Worm (Caenorhabditis elegans) whole organism, young adult: ENCODE measurements around the gene gpd-3.

Source experiments
- F10E7.11 ChIP-seq: sonication (generic microtip); optimal IDR thresholded peaks from 2 replicates; lab custom pipeline; 2017; ENCODE audit warnings: mild to moderate bottlenecking, missing genetic modification characterization, moderate library complexity, missing compliant biosample characterization
- F22D6.2 ChIP-seq: sonication (generic microtip); optimal IDR thresholded peaks from 2 replicates; lab custom pipeline; 2016; ENCODE audit warnings: mild to moderate bottlenecking, missing genetic modification characterization, missing compliant biosample characterization
- F37B4.10 ChIP-seq: fragments of 200-800 bp; sonication (Bioruptor generic); IDR thresholded peaks from 2 replicates; pipeline ENCODE4 v1.3.6; 2022; ENCODE audit warnings: missing genetic modification characterization, missing compliant biosample characterization
- F49E8.2 ChIP-seq: sonication (generic microtip); optimal IDR thresholded peaks from 3 replicates; lab custom pipeline; 2017; ENCODE audit warnings: missing genetic modification characterization, mild to moderate bottlenecking, missing compliant biosample characterization, antibody characterized with exemption, moderate library complexity; ENCODE audit not compliant: insufficient read depth
- F57C9.4 ChIP-seq: sonication (generic microtip); optimal IDR thresholded peaks from 2 replicates; lab custom pipeline; 2017; ENCODE audit warnings: mild to moderate bottlenecking, missing genetic modification characterization, missing compliant biosample characterization
- Y95B8A.8 ChIP-seq: fragments of 200-800 bp; sonication (Bioruptor generic); IDR thresholded peaks from 2 replicates; pipeline ENCODE4 v1.3.6; 2022; ENCODE audit warnings: missing genetic modification reagents, missing genetic modification characterization, missing compliant biosample characterization
- ZK185.1 ChIP-seq: sonication (generic microtip); optimal IDR thresholded peaks from 2 replicates; lab custom pipeline; 2016; ENCODE audit warnings: mild to moderate bottlenecking, missing genetic modification characterization, missing compliant biosample characterization; ENCODE audit not compliant: poor library complexity, severe bottlenecking
- atf-7 ChIP-seq: sonication (generic microtip); optimal IDR thresholded peaks from 2 replicates; lab custom pipeline; 2017; ENCODE audit warnings: mild to moderate bottlenecking, missing genetic modification characterization, missing compliant biosample characterization
- attf-5 ChIP-seq: fragments of 200-800 bp; sonication (Bioruptor generic); optimal IDR thresholded peaks from 2 replicates; lab custom pipeline; 2018; ENCODE audit warnings: mild to moderate bottlenecking, missing genetic modification characterization, missing compliant biosample characterization
- cebp-2 ChIP-seq: fragments of 200-800 bp; sonication (Bioruptor generic); IDR thresholded peaks from 2 replicates; pipeline ENCODE4 v1.3.6; 2022; ENCODE audit warnings: missing genetic modification characterization, missing compliant biosample characterization
- ceh-100 ChIP-seq: fragments of 200-800 bp; sonication (Bioruptor generic); IDR thresholded peaks from 2 replicates; pipeline ENCODE4 v1.3.6; 2022; ENCODE audit warnings: missing genetic modification reagents, missing genetic modification characterization, missing compliant biosample characterization
- ceh-27 ChIP-seq: fragments of 200-800 bp; sonication (Bioruptor generic); optimal IDR thresholded peaks from 2 replicates; lab custom pipeline; 2018; ENCODE audit warnings: mild to moderate bottlenecking, missing genetic modification characterization, moderate library complexity, missing compliant biosample characterization
- ceh-91 ChIP-seq: fragments of 200-800 bp; sonication (Bioruptor generic); IDR thresholded peaks from 2 replicates; pipeline ENCODE4 v1.3.6; 2022; ENCODE audit warnings: missing genetic modification reagents, missing genetic modification characterization, missing compliant biosample characterization
- die-1 ChIP-seq: sonication (generic microtip); optimal IDR thresholded peaks from 2 replicates; lab custom pipeline; 2016; ENCODE audit warnings: missing genotype, mild to moderate bottlenecking, missing genetic modification characterization, missing compliant biosample characterization
- efl-1 ChIP-seq: fragments of 150-350 bp; optimal IDR thresholded peaks from 2 replicates; lab custom pipeline; 2014; ENCODE audit warnings: missing biosample characterization, missing genetic modification reagents, missing genetic modification characterization
- ekl-4 ChIP-seq: fragments of 200-800 bp; sonication (Bioruptor generic); IDR thresholded peaks from 2 replicates; pipeline ENCODE4 v1.3.6; 2022; ENCODE audit warnings: missing genetic modification reagents, missing genetic modification characterization, missing compliant biosample characterization
- ets-4 ChIP-seq: fragments of 200-800 bp; sonication (Bioruptor generic); optimal IDR thresholded peaks from 2 replicates; lab custom pipeline; 2018; ENCODE audit warnings: mild to moderate bottlenecking, missing genetic modification characterization, missing compliant biosample characterization
- fkh-3 ChIP-seq: sonication (generic microtip); optimal IDR thresholded peaks from 2 replicates; lab custom pipeline; 2016; ENCODE audit warnings: mild to moderate bottlenecking, missing genetic modification characterization, missing compliant biosample characterization
- him-1 ChIP-seq: sonication (generic microtip); optimal IDR thresholded peaks from 2 replicates; lab custom pipeline; 2016; ENCODE audit warnings: missing genotype, missing genetic modification reagents, missing genetic modification characterization, missing compliant biosample characterization
- hmg-1.2 ChIP-seq: fragments of 200-800 bp; sonication (Bioruptor generic); IDR thresholded peaks from 2 replicates; pipeline ENCODE4 v1.3.6; 2022; ENCODE audit warnings: missing genetic modification reagents, missing genetic modification characterization, missing compliant biosample characterization
- hmg-20 ChIP-seq: fragments of 200-800 bp; sonication (Bioruptor generic); IDR thresholded peaks from 2 replicates; pipeline ENCODE4 v1.3.6; 2022; ENCODE audit warnings: missing genetic modification reagents, missing genetic modification characterization, missing compliant biosample characterization
- hrde-1 ChIP-seq: sonication (generic microtip); optimal IDR thresholded peaks from 2 replicates; lab custom pipeline; 2016; ENCODE audit warnings: missing genetic modification characterization, mild to moderate bottlenecking, missing compliant biosample characterization, moderate library complexity, missing genotype, missing genetic modification reagents, borderline replicate concordance
- let-607 ChIP-seq, 2 experiments: fragments of 200-800 bp in 1 of 2; sonication (Bioruptor generic) in 1 of 2; sonication (generic microtip) in 1 of 2; optimal IDR thresholded peaks; 2 replicates each; lab custom pipeline; 2016 to 2018; ENCODE audit warnings: mild to moderate bottlenecking in 2 of 2, missing compliant biosample characterization in 2 of 2, missing genetic modification characterization in 2 of 2, moderate library complexity in 2 of 2, missing genotype in 1 of 2
- lin-26 ChIP-seq: fragments of 200-800 bp; sonication (Bioruptor generic); IDR thresholded peaks from 2 replicates; pipeline ENCODE4 v1.3.6; 2022; ENCODE audit warnings: missing genetic modification reagents, missing genetic modification characterization, missing compliant biosample characterization
- lin-35 ChIP-seq, 3 experiments: fragments of 150-350 bp in 2 of 3; sonication (generic microtip) in 1 of 3; optimal IDR thresholded peaks; 2 replicates each; lab custom pipeline; 2014 to 2018; ENCODE audit warnings: missing biosample characterization in 3 of 3, missing genetic modification characterization in 3 of 3, missing genetic modification reagents in 3 of 3
- lin-40 ChIP-seq: sonication (generic microtip); optimal IDR thresholded peaks from 2 replicates; lab custom pipeline; 2016; ENCODE audit warnings: missing genetic modification characterization, mild to moderate bottlenecking, missing compliant biosample characterization, missing genotype, missing genetic modification reagents
- lsl-1 ChIP-seq: fragments of 200-800 bp; sonication (Bioruptor generic); optimal IDR thresholded peaks from 2 replicates; lab custom pipeline; 2018; ENCODE audit warnings: mild to moderate bottlenecking, missing genetic modification characterization, moderate library complexity, missing compliant biosample characterization
- lsy-27 ChIP-seq: sonication (generic microtip); optimal IDR thresholded peaks from 2 replicates; lab custom pipeline; 2017; ENCODE audit warnings: missing genetic modification characterization, mild to moderate bottlenecking, missing compliant biosample characterization, antibody characterized with exemption, missing genotype, borderline replicate concordance; ENCODE audit not compliant: insufficient read depth
- madf-10 ChIP-seq: sonication (generic microtip); optimal IDR thresholded peaks from 2 replicates; lab custom pipeline; 2016; ENCODE audit warnings: mild to moderate bottlenecking, missing genetic modification characterization, missing compliant biosample characterization
- madf-3 ChIP-seq: fragments of 200-800 bp; sonication (Bioruptor generic); IDR thresholded peaks from 2 replicates; pipeline ENCODE4 v1.3.6; 2022; ENCODE audit warnings: missing genetic modification reagents, missing genetic modification characterization, missing compliant biosample characterization
- madf-6 ChIP-seq: fragments of 200-800 bp; sonication (Bioruptor generic); IDR thresholded peaks from 2 replicates; pipeline ENCODE4 v1.3.6; 2022; ENCODE audit warnings: missing genetic modification reagents, missing genetic modification characterization, missing compliant biosample characterization
- madf-8 ChIP-seq: fragments of 200-800 bp; sonication (Bioruptor generic); conservative IDR thresholded peaks from 2 replicates; pipeline ENCODE4 v1.3.6; 2022; ENCODE audit warnings: missing genetic modification reagents, missing genetic modification characterization, missing compliant biosample characterization
- mel-28 ChIP-seq: sonication (generic microtip); optimal IDR thresholded peaks from 2 replicates; lab custom pipeline; 2016; ENCODE audit warnings: borderline replicate concordance, mild to moderate bottlenecking, missing genetic modification characterization, missing compliant biosample characterization
- mes-4 ChIP-seq: sonication (generic microtip); optimal IDR thresholded peaks from 2 replicates; lab custom pipeline; 2016; ENCODE audit warnings: missing genotype, missing genetic modification characterization, missing compliant biosample characterization
- nfya-2 ChIP-seq: fragments of 200-800 bp; sonication (Bioruptor generic); IDR thresholded peaks from 2 replicates; pipeline ENCODE4 v1.3.6; 2022; ENCODE audit warnings: missing genetic modification reagents, missing genetic modification characterization, missing compliant biosample characterization
- nfyb-1 ChIP-seq: fragments of 200-800 bp; sonication (Bioruptor generic); IDR thresholded peaks from 2 replicates; pipeline ENCODE4 v1.3.6; 2022; ENCODE audit warnings: missing genetic modification reagents, missing genetic modification characterization, missing compliant biosample characterization
- nhr-90 ChIP-seq: sonication (generic microtip); optimal IDR thresholded peaks from 2 replicates; lab custom pipeline; 2016; ENCODE audit warnings: missing genotype, mild to moderate bottlenecking, missing genetic modification characterization, missing compliant biosample characterization
- pbrm-1 ChIP-seq: fragments of 200-800 bp; sonication (Bioruptor generic); IDR thresholded peaks from 2 replicates; pipeline ENCODE4 v1.3.6; 2022; ENCODE audit warnings: missing genetic modification reagents, missing genetic modification characterization, missing compliant biosample characterization
- rcor-1 ChIP-seq: fragments of 200-800 bp; sonication (Bioruptor generic); IDR thresholded peaks from 2 replicates; pipeline ENCODE4 v1.3.6; 2022; ENCODE audit warnings: missing genetic modification reagents, missing genetic modification characterization, missing compliant biosample characterization
- rec-8 ChIP-seq, 2 experiments: sonication (generic microtip); optimal IDR thresholded peaks; 2 replicates each; lab custom pipeline; 2016; ENCODE audit warnings: mild to moderate bottlenecking in 2 of 2, missing genetic modification characterization in 2 of 2, missing genetic modification reagents in 2 of 2, missing genotype in 2 of 2, missing biosample characterization in 1 of 2, missing compliant biosample characterization in 1 of 2, moderate library complexity in 1 of 2
- repo-1 ChIP-seq: sonication (generic microtip); optimal IDR thresholded peaks from 2 replicates; lab custom pipeline; 2017; ENCODE audit warnings: mild to moderate bottlenecking, missing genetic modification characterization, missing compliant biosample characterization
- rpc-1 ChIP-seq, 2 experiments: fragments of 150-350 bp in 1 of 2; sonication (generic microtip) in 1 of 2; optimal IDR thresholded peaks; 2 replicates each; lab custom pipeline; 2014 to 2018; ENCODE audit warnings: missing biosample characterization in 1 of 2, missing genetic modification characterization in 1 of 2, missing genetic modification reagents in 1 of 2, missing genotype in 1 of 2
- sdz-38 ChIP-seq: sonication (generic microtip); optimal IDR thresholded peaks from 2 replicates; lab custom pipeline; 2016; ENCODE audit warnings: missing genotype, missing genetic modification characterization, missing compliant biosample characterization
- zfh-2 ChIP-seq: fragments of 200-800 bp; sonication (Bioruptor generic); conservative IDR thresholded peaks from 2 replicates; pipeline ENCODE4 v1.3.6; 2022; ENCODE audit warnings: missing genetic modification reagents, missing genetic modification characterization, missing compliant biosample characterization
- ztf-18 ChIP-seq: sonication (generic microtip); optimal IDR thresholded peaks from 2 replicates; lab custom pipeline; 2016; ENCODE audit warnings: missing genotype, mild to moderate bottlenecking, missing genetic modification characterization, missing compliant biosample characterization
- ztf-28 ChIP-seq: fragments of 200-800 bp; sonication (Bioruptor generic); IDR thresholded peaks from 2 replicates; pipeline ENCODE4 v1.3.6; 2022; ENCODE audit warnings: missing genetic modification reagents, missing genetic modification characterization, missing compliant biosample characterization
- ztf-3 ChIP-seq: fragments of 200-800 bp; sonication (Bioruptor generic); optimal IDR thresholded peaks from 2 replicates; lab custom pipeline; 2018; ENCODE audit warnings: mild to moderate bottlenecking, missing genetic modification characterization, missing compliant biosample characterization

gpd-3 gene

DNA sequence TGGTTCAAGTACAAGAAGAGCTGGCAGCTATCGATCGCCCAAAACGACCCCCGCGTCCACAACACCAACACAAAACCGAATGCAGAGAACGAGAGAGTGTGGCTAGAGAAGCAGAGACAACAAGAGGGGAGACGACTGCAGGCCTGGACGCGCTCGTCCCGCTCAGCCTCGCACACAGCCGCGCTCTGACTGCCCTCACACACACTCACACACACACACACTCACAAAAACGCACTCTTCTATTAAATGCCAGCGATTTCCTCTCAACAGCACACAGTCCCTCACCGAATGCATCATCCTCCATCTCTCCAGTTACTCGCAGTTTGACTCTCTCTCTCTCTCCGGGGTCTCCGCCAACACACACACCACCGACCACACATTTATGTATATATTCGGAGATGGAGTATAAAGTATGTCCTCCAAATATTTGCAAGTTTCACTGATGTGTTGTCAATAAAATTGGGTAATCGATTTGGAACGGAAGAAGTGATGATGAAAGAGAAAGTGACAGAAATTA, 14.5 kb upstream of the gpd-3 start (continued):
- TF ChIP-seq ceh-100 (GFP tag; lab: Robert Waterston, UW) (no peak), hmg-1.2 (GFP tag; lab: Robert Waterston, UW) (peak; percentile 86), ceh-91 (GFP tag; lab: Robert Waterston, UW) (no peak), Y95B8A.8 (0 out of 2 replicates have a peak, but pooled peaks have one; percentile 22), rec-8 (tag; optimal IDR thresholded peaks at IDR 0.05; lab: Kevin White, UChicago) (no peak), madf-8 (GFP tag; lab: Robert Waterston, UW) (no peak), F49E8.2 (tag; lab: Kevin White, UChicago) (no peak), ets-4 (GFP tag; lab: Kevin White, UChicago) (peak; percentile 37), mel-28 (tag; lab: Kevin White, UChicago) (no peak), nhr-90 (tag; lab: Kevin White, UChicago) (peak; percentile 65), ztf-3 (GFP tag; lab: Kevin White, UChicago) (peak; percentile 74), madf-3 (GFP tag; lab: Robert Waterston, UW) (no peak), rcor-1 (GFP tag; lab: Robert Waterston, UW) (peak; percentile 61; the same call in 1 of the 2 replicates), lin-40 (tag; lab: Kevin White, UChicago) (peak; percentile 93), madf-6 (no peak), F57C9.4 (tag; lab: Kevin White, UChicago) (no peak), repo-1 (tag; lab: Kevin White, UChicago) (peak; percentile 83), ztf-28 (no peak), sdz-38 (tag; lab: Kevin White, UChicago) (no peak), attf-5 (GFP tag; lab: Kevin White, UChicago) (peak; percentile 94), madf-10 (tag; lab: Kevin White, UChicago) (peak; percentile 85), nfya-2 (GFP tag; lab: Robert Waterston, UW) (no peak), ztf-18 (tag; lab: Kevin White, UChicago) (peak; percentile 63), hrde-1 (tag; lab: Kevin White, UChicago) (no peak), cebp-2 (no peak), atf-7 (tag; lab: Kevin White, UChicago) (peak; percentile 76), F37B4.10 (GFP tag; lab: Robert Waterston, UW) (no peak), die-1 (tag; lab: Kevin White, UChicago) (peak; percentile 54), efl-1 (GFP tag; lab: Kevin White, UChicago) (no peak), him-1 (tag; lab: Kevin White, UChicago) (no peak), rpc-1 (optimal IDR thresholded peaks at IDR 0.05; lab: Kevin White, UChicago) (no peak), rpc-1 (tag; optimal IDR thresholded peaks at IDR 0.05; lab: Kevin White, UChicago) (no peak), hmg-20 (GFP tag; lab: Robert Waterston, UW) (0 out of 2 replicates have a peak, but pooled peaks have one; percentile 31), ekl-4 (GFP tag; lab: Robert Waterston, UW) (peak; percentile 73), fkh-3 (tag; lab: Kevin White, UChicago) (no peak), ceh-27 (GFP tag; lab: Kevin White, UChicago) (peak; percentile 91), lsl-1 (GFP tag; lab: Kevin White, UChicago) (peak; percentile 4), pbrm-1 (peak; percentile 87), F10E7.11 (no peak), lin-35 (GFP tag; optimal IDR thresholded peaks at IDR 0.05; lab: Kevin White, UChicago) (peak in 1 of 3 experiments; percentile 69), zfh-2 (GFP tag; lab: Robert Waterston, UW) (peak; percentile 99), lsy-27 (no peak), mes-4 (tag; lab: Kevin White, UChicago) (no peak), let-607 (tag; optimal IDR thresholded peaks at IDR 0.05; lab: Kevin White, UChicago) (peak; percentile 72 to 75), lin-26 (peak; percentile 79), F22D6.2 (peak; percentile 29), ZK185.1 (tag; lab: Kevin White, UChicago) (peak; percentile 61), nfyb-1 (GFP tag; lab: Robert Waterston, UW) (peak; percentile 74)
